Comparison of ENCODE assay signal across 2 worm cellular contexts in genomic region chrIII:5483738-5484315, ce11.
TF ChIP-seq lines count a peak whose summit lies in the region.

R02F2.7 (minus strand) TSS chrIII:5483773.
R02F2.4 (plus strand) TSS chrIII:5484289.

TF ChIP-seq in whole organism, L1 larva, 84 proteins besides CTCF, POLR2A, EP300 and RAD21 (continued from another document):
- TF ChIP-seq blmp-1 (tag; optimal IDR thresholded peaks at IDR 0.05; lab: Kevin White, UChicago) = peak; percentile 36
- TF ChIP-seq dpl-1 (GFP tag; optimal IDR thresholded peaks at IDR 0.05; lab: Kevin White, UChicago) = peak; percentile 70 to 89 (median 86)
- peak; percentile 73 to 94 for TF ChIP-seq lin-35 (GFP tag; optimal IDR thresholded peaks at IDR 0.05; lab: Kevin White, UChicago)
- TF ChIP-seq sptf-1 (tag; optimal IDR thresholded peaks at IDR 0.05; lab: Kevin White, UChicago) = no peak

TF ChIP-seq in whole organism, young adult, 124 proteins besides CTCF, POLR2A, EP300 and RAD21 (continued from another document):
- peak; percentile 74 for TF ChIP-seq lin-54 (GFP tag; optimal IDR thresholded peaks at IDR 0.05; lab: Kevin White, UChicago)
- TF ChIP-seq egl-44 (GFP tag; IDR thresholded peaks at IDR 0.05; lab: Robert Waterston, UW) = no peak
- no peak for TF ChIP-seq ztf-28 (GFP tag; IDR thresholded peaks at IDR 0.05; lab: Robert Waterston, UW)
